Fruit fly (Drosophila melanogaster) whole organism, embryonic: ENCODE data around the gene spn-B.
A peak's percentile ranks its signal among the peaks of the same experiment; 100 is the strongest.

Experiments used
- CG10274 ChIP-seq: fragments of 200-800 bp; sonication (Bioruptor generic); optimal IDR thresholded peaks from 3 replicates; lab custom pipeline; 2017; ENCODE audit warnings: missing biosample characterization, mild to moderate bottlenecking, missing genetic modification characterization
- CG10462 ChIP-seq: fragments of 200-800 bp; sonication (Bioruptor generic); optimal IDR thresholded peaks from 2 replicates; lab custom pipeline; 2016; ENCODE audit warnings: missing biosample characterization, missing genetic modification characterization
- CG11085 ChIP-seq: fragments of 200-800 bp; sonication (Bioruptor generic); IDR thresholded peaks from 2 replicates; pipeline ENCODE4 v1.3.6; 2022; ENCODE audit warnings: missing biosample characterization, missing genetic modification characterization
- CG12071 ChIP-seq: fragments of 200-800 bp; sonication (Bioruptor generic); optimal IDR thresholded peaks from 3 replicates; lab custom pipeline; 2018; ENCODE audit warnings: missing biosample characterization, mild to moderate bottlenecking, missing genetic modification characterization
- CG12659 ChIP-seq: fragments of 200-800 bp; sonication (Bioruptor generic); optimal IDR thresholded peaks from 3 replicates; lab custom pipeline; 2017; ENCODE audit warnings: mild to moderate bottlenecking, missing biosample characterization, missing genetic modification reagents, missing genetic modification characterization
- CG13287 ChIP-seq: fragments of 200-800 bp; sonication (Bioruptor generic); IDR thresholded peaks from 2 replicates; pipeline ENCODE4 v1.3.6; 2022; ENCODE audit warnings: missing biosample characterization, missing genetic modification characterization; ENCODE audit not compliant: partially characterized antibody
- CG14860 ChIP-seq: fragments of 200-800 bp; sonication (Bioruptor generic); IDR thresholded peaks from 3 replicates; pipeline ENCODE4 v1.3.6; 2022; ENCODE audit warnings: missing biosample characterization, missing genetic modification characterization; ENCODE audit not compliant: partially characterized antibody
- CG15073 ChIP-seq: fragments of 200-800 bp; sonication (Bioruptor generic); optimal IDR thresholded peaks from 2 replicates; lab custom pipeline; 2016; ENCODE audit warnings: missing biosample characterization, missing genetic modification characterization
- CG15601 ChIP-seq: fragments of 200-800 bp; sonication (Bioruptor generic); optimal IDR thresholded peaks from 3 replicates; lab custom pipeline; 2019; ENCODE audit warnings: missing biosample characterization, mild to moderate bottlenecking, missing genetic modification characterization, moderate library complexity
- CG15696 ChIP-seq: fragments of 200-800 bp; sonication (Bioruptor generic); optimal IDR thresholded peaks from 2 replicates; lab custom pipeline; 2019; ENCODE audit warnings: missing biosample characterization, mild to moderate bottlenecking, missing genetic modification characterization, moderate library complexity
- CG17829 ChIP-seq: fragments of 200-800 bp; optimal IDR thresholded peaks from 2 replicates; lab custom pipeline; 2019; ENCODE audit warnings: missing biosample characterization, mild to moderate bottlenecking, missing genetic modification characterization, moderate library complexity
- CG2120 ChIP-seq: fragments of 200-800 bp; sonication (Bioruptor generic); optimal IDR thresholded peaks from 3 replicates; lab custom pipeline; 2016; ENCODE audit warnings: missing biosample characterization, missing genetic modification characterization
- CG30403 ChIP-seq: fragments of 200-800 bp; sonication (Bioruptor generic); optimal IDR thresholded peaks from 3 replicates; lab custom pipeline; 2016; ENCODE audit warnings: missing biosample characterization, missing genetic modification characterization
- CG4404 ChIP-seq: fragments of 200-800 bp; sonication (Bioruptor generic); IDR thresholded peaks from 2 replicates; pipeline ENCODE4 v1.3.6; 2022; ENCODE audit warnings: missing biosample characterization, missing genetic modification characterization
- CG7745 ChIP-seq: fragments of 200-800 bp; sonication (Bioruptor generic); optimal IDR thresholded peaks from 2 replicates; lab custom pipeline; 2018; ENCODE audit warnings: missing biosample characterization, mild to moderate bottlenecking, missing genetic modification characterization, moderate library complexity
- CG8924 ChIP-seq: fragments of 200-800 bp; optimal IDR thresholded peaks from 3 replicates; lab custom pipeline; 2019; ENCODE audit warnings: missing biosample characterization, mild to moderate bottlenecking, missing genetic modification characterization, moderate library complexity
- CkIIα-i1 ChIP-seq: fragments of 200-800 bp; sonication (Bioruptor generic); IDR thresholded peaks from 2 replicates; pipeline ENCODE4 v1.3.6; 2022; ENCODE audit warnings: missing biosample characterization, missing genetic modification characterization
- CrebB ChIP-seq: fragments of 200-800 bp; sonication (Bioruptor generic); optimal IDR thresholded peaks from 3 replicates; lab custom pipeline; 2018; ENCODE audit warnings: missing biosample characterization, mild to moderate bottlenecking, missing genetic modification characterization
- D19B ChIP-seq: fragments of 200-800 bp; sonication (Bioruptor generic); optimal IDR thresholded peaks from 2 replicates; lab custom pipeline; 2017; ENCODE audit warnings: missing biosample characterization, mild to moderate bottlenecking, missing genetic modification characterization
- Dek ChIP-seq: fragments of 200-800 bp; sonication (Bioruptor generic); optimal IDR thresholded peaks from 3 replicates; lab custom pipeline; 2019; ENCODE audit warnings: missing biosample characterization, mild to moderate bottlenecking, missing genetic modification characterization, moderate library complexity
- H15 ChIP-seq: fragments of 200-800 bp; sonication (Bioruptor generic); IDR thresholded peaks from 3 replicates; pipeline ENCODE4 v1.3.6; 2022; ENCODE audit warnings: missing biosample characterization, missing genetic modification characterization
- Pdp1 ChIP-seq, 2 experiments: fragments of 200-800 bp; sonication (Bioruptor generic); optimal IDR thresholded peaks; 3 replicates each; lab custom pipeline; 2016; ENCODE audit warnings: missing biosample characterization in 2 of 2, missing genetic modification characterization in 2 of 2, mild to moderate bottlenecking in 1 of 2, moderate library complexity in 1 of 2
- Scr ChIP-seq: fragments of 200-800 bp; sonication (Bioruptor generic); IDR thresholded peaks from 2 replicates; pipeline ENCODE4 v1.3.6; 2022; ENCODE audit warnings: missing biosample characterization, missing genetic modification characterization; ENCODE audit not compliant: partially characterized antibody
- Six4 ChIP-seq: fragments of 200-800 bp; sonication (Bioruptor generic); optimal IDR thresholded peaks from 2 replicates; lab custom pipeline; 2016; ENCODE audit warnings: missing biosample characterization, missing genetic modification characterization
- Sox100B ChIP-seq: fragments of 200-800 bp; sonication (Bioruptor generic); optimal IDR thresholded peaks from 3 replicates; lab custom pipeline; 2018; ENCODE audit warnings: missing biosample characterization, mild to moderate bottlenecking, missing genetic modification characterization
- Spps ChIP-seq: fragments of 200-800 bp; sonication (Bioruptor generic); optimal IDR thresholded peaks from 2 replicates; lab custom pipeline; 2018; ENCODE audit warnings: missing biosample characterization, mild to moderate bottlenecking, missing genetic modification characterization
- al ChIP-seq: fragments of 200-800 bp; sonication (Bioruptor generic); IDR thresholded peaks from 2 replicates; pipeline ENCODE4 v1.3.6; 2022; ENCODE audit warnings: missing biosample characterization, missing genetic modification characterization
- ash1 ChIP-seq: fragments of 200-800 bp; sonication (Bioruptor generic); optimal IDR thresholded peaks from 2 replicates; lab custom pipeline; 2018; ENCODE audit warnings: missing biosample characterization, mild to moderate bottlenecking, missing genetic modification characterization
- ato ChIP-seq: fragments of 200-800 bp; sonication (Bioruptor generic); IDR thresholded peaks from 2 replicates; pipeline ENCODE4 v1.3.6; 2022; ENCODE audit warnings: missing biosample characterization, missing genetic modification characterization; ENCODE audit not compliant: partially characterized antibody
- crol ChIP-seq: fragments of 200-800 bp; sonication (Bioruptor generic); IDR thresholded peaks from 2 replicates; pipeline ENCODE4 v1.3.6; 2022; ENCODE audit warnings: missing biosample characterization, missing genetic modification characterization
- fru ChIP-seq: fragments of >200 bp; optimal IDR thresholded peaks from 2 replicates; lab custom pipeline; 2017
- gce ChIP-seq: fragments of 200-800 bp; sonication (Bioruptor generic); IDR thresholded peaks from 3 replicates; pipeline ENCODE4 v1.3.6; 2022; ENCODE audit warnings: missing biosample characterization, missing genetic modification characterization
- grau ChIP-seq: fragments of 200-800 bp; optimal IDR thresholded peaks from 3 replicates; lab custom pipeline; 2019; ENCODE audit warnings: missing biosample characterization, mild to moderate bottlenecking, missing genetic modification characterization, moderate library complexity
- gsb-n ChIP-seq: fragments of 200-800 bp; sonication (Bioruptor generic); optimal IDR thresholded peaks from 3 replicates; lab custom pipeline; 2018; ENCODE audit warnings: missing biosample characterization, mild to moderate bottlenecking, missing genetic modification characterization
- kay ChIP-seq: fragments of 200-800 bp; sonication (Bioruptor generic); optimal IDR thresholded peaks from 2 replicates; lab custom pipeline; 2016; ENCODE audit warnings: missing biosample characterization, missing genetic modification characterization
- kni ChIP-seq: fragments of 200-800 bp; sonication (Bioruptor generic); optimal IDR thresholded peaks from 3 replicates; lab custom pipeline; 2017; ENCODE audit warnings: mild to moderate bottlenecking, missing biosample characterization, missing genetic modification reagents, missing genetic modification characterization
- lab ChIP-seq: fragments of 200-800 bp; sonication (Bioruptor generic); optimal IDR thresholded peaks from 3 replicates; lab custom pipeline; 2017; ENCODE audit warnings: missing biosample characterization, missing genetic modification characterization, mild to moderate bottlenecking, moderate library complexity, missing genetic modification reagents
- maf-S ChIP-seq: fragments of 200-800 bp; sonication (Bioruptor generic); optimal IDR thresholded peaks from 2 replicates; lab custom pipeline; 2016; ENCODE audit warnings: missing biosample characterization, missing genetic modification characterization
- pan ChIP-seq, 4 experiments: fragments of >200 bp in 3 of 4; fragments of 200-800 bp in 1 of 4; sonication (Bioruptor generic) in 1 of 4; optimal IDR thresholded peaks in 3 of 4; IDR thresholded peaks in 1 of 4; 2 replicates each; pipeline versions ENCODE4 v1.3.6 to Lab custom; 2017 to 2022; ENCODE audit warnings: missing biosample characterization in 2 of 4, missing genetic modification characterization in 2 of 4, mixed read lengths in 1 of 4
- phol ChIP-seq: fragments of 200-800 bp; sonication (Bioruptor generic); optimal IDR thresholded peaks from 3 replicates; lab custom pipeline; 2018; ENCODE audit warnings: missing biosample characterization, mild to moderate bottlenecking, missing genetic modification characterization, moderate library complexity
- ro ChIP-seq: fragments of 200-800 bp; sonication (Bioruptor generic); IDR thresholded peaks from 2 replicates; pipeline ENCODE4 v1.3.6; 2022; ENCODE audit warnings: missing biosample characterization, missing genetic modification characterization
- run ChIP-seq: fragments of 200-800 bp; sonication (Bioruptor generic); optimal IDR thresholded peaks from 3 replicates; lab custom pipeline; 2018; ENCODE audit warnings: missing biosample characterization, mild to moderate bottlenecking, missing genetic modification characterization
- sens-2 ChIP-seq: fragments of 200-800 bp; sonication (Bioruptor generic); IDR thresholded peaks from 2 replicates; pipeline ENCODE4 v1.3.6; 2022; ENCODE audit warnings: missing biosample characterization, missing genetic modification characterization
- sisA ChIP-seq: fragments of 200-800 bp; sonication (Bioruptor generic); IDR thresholded peaks from 2 replicates; pipeline ENCODE4 v1.3.6; 2022; ENCODE audit warnings: missing biosample characterization, missing genetic modification characterization
- slou ChIP-seq: fragments of 200-800 bp; sonication (Bioruptor generic); optimal IDR thresholded peaks from 3 replicates; lab custom pipeline; 2016; ENCODE audit warnings: missing biosample characterization, missing genetic modification characterization
- sr ChIP-seq: fragments of 200-800 bp; sonication (Bioruptor generic); IDR thresholded peaks from 3 replicates; pipeline ENCODE4 v1.3.6; 2022; ENCODE audit warnings: missing biosample characterization, missing genetic modification characterization
- tio ChIP-seq: fragments of 200-800 bp; sonication (Bioruptor generic); optimal IDR thresholded peaks from 2 replicates; lab custom pipeline; 2017; ENCODE audit warnings: missing biosample characterization, missing genetic modification characterization, inconsistent platforms
- wdn ChIP-seq: fragments of 200-800 bp; sonication (Bioruptor generic); IDR thresholded peaks from 2 replicates; pipeline ENCODE4 v1.3.6; 2022; ENCODE audit warnings: missing biosample characterization, missing genetic modification characterization
- wek ChIP-seq: fragments of 200-800 bp; sonication (Bioruptor generic); optimal IDR thresholded peaks from 3 replicates; lab custom pipeline; 2018; ENCODE audit warnings: missing biosample characterization, mild to moderate bottlenecking, missing genetic modification characterization, moderate library complexity
- yki ChIP-seq: fragments of >200 bp; optimal IDR thresholded peaks from 3 replicates; lab custom pipeline; 2018

Gene spn-B

dm6 chr3R:14279311-14279998, 48.4 kb upstream of the spn-B start (continued):
- TF ChIP-seq Sox100B (GFP tag; lab: Kevin White, UChicago) (peak; percentile 39), gsb-n (tag; lab: Kevin White, UChicago) (peak; percentile 22), wdn (GFP tag; lab: Robert Waterston, UW) (no peak), sisA (GFP tag; lab: Robert Waterston, UW) (peak; percentile 10; the same call in 1 of the 2 replicates), yki (no peak), CG17829 (tag; lab: Kevin White, UChicago) (peak; percentile 45), ro (GFP tag; lab: Robert Waterston, UW) (no peak), wek (GFP tag; lab: Kevin White, UChicago) (no peak), al (GFP tag; lab: Robert Waterston, UW) (no peak), H15 (GFP tag; lab: Robert Waterston, UW) (no peak), maf-S (no peak), sens-2 (GFP tag; lab: Robert Waterston, UW) (no peak), slou (GFP tag; lab: Kevin White, UChicago) (no peak), ato (no peak), lab (GFP tag; lab: Kevin White, UChicago) (peak; percentile 60), CG10274 (GFP tag; lab: Kevin White, UChicago) (no peak), run (tag; lab: Kevin White, UChicago) (no peak), CG10462 (GFP tag; lab: Kevin White, UChicago) (no peak), pan (optimal IDR thresholded peaks at IDR 0.05; lab: Kevin White, UChicago) (no peak), pan (GFP tag; optimal IDR thresholded peaks at IDR 0.05 in 1 of 2, IDR thresholded peaks at IDR 0.05 in 1 of 2) (no peak), grau (tag; lab: Kevin White, UChicago) (peak; percentile 51), kni (no peak), CG12659 (GFP tag; lab: Kevin White, UChicago) (peak; percentile 10), CG13287 (GFP tag; lab: Robert Waterston, UW) (no peak), CG2120 (no peak), Spps (no peak), phol (peak; percentile 21), CkIIα-i1 (no peak), CG11085 (no peak), fru (lab: Kevin White, UChicago) (no peak), D19B (no peak), kay (GFP tag; lab: Kevin White, UChicago) (no peak), CG15696 (tag; lab: Kevin White, UChicago) (no peak), CG7745 (tag; lab: Kevin White, UChicago) (no peak), CrebB (tag; lab: Kevin White, UChicago) (no peak), CG4404 (GFP tag; lab: Robert Waterston, UW) (no peak), gce (GFP tag; lab: Robert Waterston, UW) (no peak), CG15073 (no peak), tio (GFP tag; lab: Kevin White, UChicago) (no peak), CG8924 (tag; lab: Kevin White, UChicago) (peak; percentile 27), Six4 (GFP tag; lab: Kevin White, UChicago) (no peak), CG30403 (GFP tag; lab: Kevin White, UChicago) (peak; percentile 22), Scr (no peak), CG12071 (no peak), Dek (no peak), crol (GFP tag; lab: Robert Waterston, UW) (no peak), CG14860 (GFP tag; lab: Robert Waterston, UW) (no peak), CG15601 (tag; lab: Kevin White, UChicago) (peak; percentile 17), sr (GFP tag; lab: Robert Waterston, UW) (no peak), Pdp1 (GFP tag; optimal IDR thresholded peaks at IDR 0.05; lab: Kevin White, UChicago) (no peak), ash1 (no peak)
